Worm (Caenorhabditis elegans): Measurements from ENCODE around the gene C16C8.11.
"Not testable (repeated sequence)": the region's sequence is repeated elsewhere in the genome, so short reads cannot be mapped to it uniquely, and the experiment has no call there.

C16C8.11 gene

ce11 chrII:3447906-3448305 lies 5.6 kb upstream of the C16C8.11 start, which contains the start of gene C16C8.21:
Gene C16C8.21 (plus strand): TSS chrII:3448206.
- TF ChIP-seq nhr-237 (tag; optimal IDR thresholded peaks at IDR 0.05) (no peak), hlh-17 (GFP tag; optimal IDR thresholded peaks at IDR 0.05; ENCODE audit: borderline replicate concordance) (no peak), snu-23 (GFP tag; optimal IDR thresholded peaks at IDR 0.05) (no peak), sup-37 (GFP tag; optimal IDR thresholded peaks at IDR 0.05) (no peak), Y116A8C.19 (tag; optimal IDR thresholded peaks at IDR 0.05; ENCODE audit: borderline replicate concordance) (no peak), sox-4 (tag; optimal IDR thresholded peaks at IDR 0.05) (no peak), nhr-84 (tag; optimal IDR thresholded peaks at IDR 0.05) (no peak), nhr-90 (tag; optimal IDR thresholded peaks at IDR 0.05; ENCODE audit: poor library complexity) (no peak), irx-1 (tag; optimal IDR thresholded peaks at IDR 0.05) (no peak), ceh-63 (GFP tag; optimal IDR thresholded peaks at IDR 0.05) (no peak), efl-3 (GFP tag; optimal IDR thresholded peaks at IDR 0.05) (no peak), lin-35 (GFP tag; optimal IDR thresholded peaks at IDR 0.05) (no peak), ceh-90 (tag; optimal IDR thresholded peaks at IDR 0.05) (no peak)

ce11 chrII:3448776-3449280 lies 4.7 kb upstream of the C16C8.11 start, which contains the start of gene C16C8.25:
Gene C16C8.25 (plus strand): TSS chrII:3449230.
- no peak for TF ChIP-seq mab-9 (GFP tag; IDR thresholded peaks at IDR 0.05)
- TF ChIP-seq unc-30 (tag; optimal IDR thresholded peaks at IDR 0.05) = no peak
- TF ChIP-seq snpc-4 (tag; optimal IDR thresholded peaks at IDR 0.05) = no peak
- TF ChIP-seq tlp-1 (tag; optimal IDR thresholded peaks at IDR 0.05) = no peak
- TF ChIP-seq lin-15B (tag; optimal IDR thresholded peaks at IDR 0.05) = no peak
- no peak for TF ChIP-seq aha-1 (tag; optimal IDR thresholded peaks at IDR 0.05)
- TF ChIP-seq snu-23 (GFP tag; optimal IDR thresholded peaks at IDR 0.05) = no peak
- TF ChIP-seq lin-13 (GFP tag; optimal IDR thresholded peaks at IDR 0.05) = no peak
- no peak for TF ChIP-seq elt-2 (tag; optimal IDR thresholded peaks at IDR 0.05)
- no peak for TF ChIP-seq aly-2 (tag; optimal IDR thresholded peaks at IDR 0.05)
- no peak for TF ChIP-seq nhr-47 (tag; optimal IDR thresholded peaks at IDR 0.05)
- no peak for TF ChIP-seq C04F5.9 (tag; optimal IDR thresholded peaks at IDR 0.05)

ce11 chrII:3449514-3449913 lies 4.0 kb upstream of the C16C8.11 start, which contains the start of gene C16C8.14:
Gene C16C8.14 (plus strand): TSS chrII:3449814.
- TF ChIP-seq ztf-4, lin-15B, dsc-1 (tag; optimal IDR thresholded peaks at IDR 0.05): not testable (repeated sequence)

- TF ChIP-seq nhr-11 (tag; optimal IDR thresholded peaks at IDR 0.05) = no peak
- TF ChIP-seq snpc-4 (tag; optimal IDR thresholded peaks at IDR 0.05) = no peak
- no peak for TF ChIP-seq dsc-1 (tag; optimal IDR thresholded peaks at IDR 0.05)
- TF ChIP-seq sox-4 (tag; optimal IDR thresholded peaks at IDR 0.05) = no peak
- no peak for TF ChIP-seq sup-37 (GFP tag; optimal IDR thresholded peaks at IDR 0.05)
These were observed 1.1 kb upstream of the C16C8.11 start, which contains the start of gene C16C8.12 for ce11 chrII:3452421-3452820. Gene C16C8.12 (plus strand): TSS chrII:3452721.

ce11 chrII:3458209-3458608 lies 4.7 kb downstream of the C16C8.11 start, which contains the start of the genes C16C8.26 and C16C8.19:
Gene C16C8.26 (minus strand): TSS chrII:3458309.
Gene C16C8.19 (plus strand): TSS chrII:3458487.
- TF ChIP-seq fkh-10 (GFP tag; optimal IDR thresholded peaks at IDR 0.05) (no peak), elt-3 (tag; optimal IDR thresholded peaks at IDR 0.05) (no peak), mab-9 (GFP tag; IDR thresholded peaks at IDR 0.05) (no peak)

ce11 chrII:3459199-3459598 lies 5.7 kb downstream of the C16C8.11 start:
- TF ChIP-seq nhr-11 (tag; optimal IDR thresholded peaks at IDR 0.05) (no peak), ceh-88 (GFP tag; IDR thresholded peaks at IDR 0.05) (no peak), fos-1 (tag; optimal IDR thresholded peaks at IDR 0.05) (no peak), alr-1 (tag; optimal IDR thresholded peaks at IDR 0.05; ENCODE audit: borderline replicate concordance) (no peak), Y116A8C.19 (tag; optimal IDR thresholded peaks at IDR 0.05; ENCODE audit: borderline replicate concordance) (no peak), nhr-76 (tag; optimal IDR thresholded peaks at IDR 0.05) (no peak), elt-3 (tag; optimal IDR thresholded peaks at IDR 0.05) (no peak), hlh-17 (GFP tag; optimal IDR thresholded peaks at IDR 0.05; ENCODE audit: borderline replicate concordance) (no peak), elt-2 (tag; optimal IDR thresholded peaks at IDR 0.05) (no peak), ztf-4 (tag; optimal IDR thresholded peaks at IDR 0.05) (no peak), dsc-1 (tag; optimal IDR thresholded peaks at IDR 0.05) (no peak), vab-15 (tag; optimal IDR thresholded peaks at IDR 0.05) (no peak), zag-1 (tag; optimal IDR thresholded peaks at IDR 0.05) (no peak), nhr-85 (tag) (no peak), zip-4 (GFP tag; optimal IDR thresholded peaks at IDR 0.05) (no peak), ama-1 (optimal IDR thresholded peaks at IDR 0.05) (no peak), unc-98 (GFP tag; IDR thresholded peaks at IDR 0.05) (no peak), hpl-2 (GFP tag; optimal IDR thresholded peaks at IDR 0.05) (no peak), nhr-90 (tag; optimal IDR thresholded peaks at IDR 0.05; ENCODE audit: poor library complexity) (no peak)

Measured in whole organism, L1 larva.